Fruit fly (Drosophila melanogaster): Measurements from ENCODE around the gene Keap1.

The Keap1 gene

DNA sequence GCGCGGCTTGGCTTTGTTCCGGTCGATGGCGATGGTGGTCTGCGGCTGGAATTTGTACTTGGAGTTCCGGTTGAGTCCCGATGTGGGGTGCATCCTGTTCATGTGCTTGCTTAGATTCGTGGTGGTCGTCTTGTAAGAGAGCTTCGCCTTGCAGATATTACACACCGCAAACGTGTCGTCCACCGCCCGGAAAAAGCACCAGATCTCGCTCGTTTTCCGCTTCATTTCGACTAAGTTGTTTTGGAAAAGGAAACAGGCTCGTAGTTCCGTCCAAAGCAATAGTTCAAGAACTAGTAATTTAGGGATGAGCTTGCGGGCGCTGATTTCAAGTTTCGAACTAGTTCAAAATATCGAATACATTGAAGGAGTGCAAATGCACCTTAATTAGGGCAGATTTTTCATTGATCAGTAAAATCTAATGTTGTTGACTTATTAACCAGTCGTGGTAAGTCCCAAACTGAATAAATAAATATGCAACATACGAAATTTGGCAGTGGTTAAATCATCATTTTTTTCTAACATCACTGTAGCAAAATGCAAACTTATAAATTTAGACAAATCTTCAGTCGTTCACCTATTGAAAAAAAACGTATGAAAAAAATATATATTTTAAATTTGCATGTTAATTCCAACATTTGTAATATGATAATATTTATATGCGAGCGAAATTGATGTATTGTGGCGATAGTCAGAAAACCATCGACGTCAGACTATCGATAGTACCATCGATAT lies 36.7 kb downstream of the Keap1 start, which contains the start of the genes bdwf and Patr-1 (continued):
- no peak for TF ChIP-seq CG6654 (GFP tag; optimal IDR thresholded peaks at IDR 0.05)
- no peak for TF ChIP-seq ac (GFP tag; optimal IDR thresholded peaks at IDR 0.05)
- no peak for TF ChIP-seq Rfx (GFP tag; IDR thresholded peaks at IDR 0.05)
- peak; percentile 73 for TF ChIP-seq Med (GFP tag)
- no peak for TF ChIP-seq B-H1 (GFP tag; IDR thresholded peaks at IDR 0.05)
- TF ChIP-seq ase (GFP tag; IDR thresholded peaks at IDR 0.05): no peak
- no peak for TF ChIP-seq CG10366 (GFP tag; IDR thresholded peaks at IDR 0.05)
- peak; percentile 49 for TF ChIP-seq Sin3A (optimal IDR thresholded peaks at IDR 0.05)
- TF ChIP-seq tin (GFP tag; optimal IDR thresholded peaks at IDR 0.05): peak; percentile 8
- TF ChIP-seq Ada2b (GFP tag; IDR thresholded peaks at IDR 0.05): no peak
- no peak for TF ChIP-seq CG13123 (GFP tag; optimal IDR thresholded peaks at IDR 0.05)
- TF ChIP-seq CG8765 (GFP tag; IDR thresholded peaks at IDR 0.05): no peak
- TF ChIP-seq Hr39 (optimal IDR thresholded peaks at IDR 0.05): no peak
- TF ChIP-seq pfk (GFP tag; optimal IDR thresholded peaks at IDR 0.05): no peak
- peak; percentile 24 for TF ChIP-seq CTCF (GFP tag; optimal IDR thresholded peaks at IDR 0.05)
- no peak for TF ChIP-seq pan (optimal IDR thresholded peaks at IDR 0.05)
- TF ChIP-seq pan (GFP tag; optimal IDR thresholded peaks at IDR 0.05 in 1 of 2, IDR thresholded peaks at IDR 0.05 in 1 of 2): no peak
- TF ChIP-seq dm (GFP tag; optimal IDR thresholded peaks at IDR 0.05): no peak
- TF ChIP-seq CG9876 (GFP tag; optimal IDR thresholded peaks at IDR 0.05): no peak
- TF ChIP-seq insv (GFP tag; optimal IDR thresholded peaks at IDR 0.05): no peak
- no peak for TF ChIP-seq abd-A (tag; optimal IDR thresholded peaks at IDR 0.05)
- peak; percentile 93 for TF ChIP-seq CG42726 (GFP tag; IDR thresholded peaks at IDR 0.05; ENCODE audit: partially characterized antibody)
- TF ChIP-seq btn (GFP tag; optimal IDR thresholded peaks at IDR 0.05): no peak
- TF ChIP-seq croc (GFP tag; conservative IDR thresholded peaks at IDR 0.05): no peak
- TF ChIP-seq lov (optimal IDR thresholded peaks at IDR 0.05): no peak
- no peak for TF ChIP-seq lov (GFP tag; IDR thresholded peaks at IDR 0.05)
- TF ChIP-seq CG3847 (GFP tag; IDR thresholded peaks at IDR 0.05): peak; percentile 25; the same call in 1 of the 2 replicates
- no peak for TF ChIP-seq CG4707 (GFP tag; optimal IDR thresholded peaks at IDR 0.05)
- peak; percentile 92 for TF ChIP-seq Dll (GFP tag; IDR thresholded peaks at IDR 0.05; ENCODE audit: partially characterized antibody)
- no peak for TF ChIP-seq Aef1 (GFP tag; IDR thresholded peaks at IDR 0.05)
- TF ChIP-seq CG9437 (GFP tag; optimal IDR thresholded peaks at IDR 0.05): peak; percentile 47
- TF ChIP-seq gsb (GFP tag; IDR thresholded peaks at IDR 0.05): no peak
- TF ChIP-seq Dbx (GFP tag; IDR thresholded peaks at IDR 0.05): no peak
- no peak for TF ChIP-seq Mrtf (GFP tag; IDR thresholded peaks at IDR 0.05)
- no peak for TF ChIP-seq so (GFP tag; IDR thresholded peaks at IDR 0.05)
- no peak for TF ChIP-seq pho (GFP tag; optimal IDR thresholded peaks at IDR 0.05)
- no peak for TF ChIP-seq CG9609 (GFP tag; optimal IDR thresholded peaks at IDR 0.05)
- no peak for TF ChIP-seq Antp (GFP tag; optimal IDR thresholded peaks at IDR 0.05)
- TF ChIP-seq Kr (GFP tag; optimal IDR thresholded peaks at IDR 0.05): no peak
- TF ChIP-seq salm (tag; optimal IDR thresholded peaks at IDR 0.05): no peak
- TF ChIP-seq CG13775 (GFP tag; optimal IDR thresholded peaks at IDR 0.05): peak; percentile 42
- no peak for TF ChIP-seq CG8281 (tag; optimal IDR thresholded peaks at IDR 0.05)
- TF ChIP-seq sim (GFP tag; IDR thresholded peaks at IDR 0.05): no peak
- no peak for TF ChIP-seq yki (optimal IDR thresholded peaks at IDR 0.05)
- TF ChIP-seq CG43689 (GFP tag; IDR thresholded peaks at IDR 0.05): no peak
- no peak for TF ChIP-seq Dip3 (GFP tag; optimal IDR thresholded peaks at IDR 0.05)
- TF ChIP-seq CG11504 (tag; optimal IDR thresholded peaks at IDR 0.05): no peak
- TF ChIP-seq CG3281 (GFP tag; optimal IDR thresholded peaks at IDR 0.05): peak; percentile 21
- TF ChIP-seq twi (tag; optimal IDR thresholded peaks at IDR 0.05): no peak
- peak; percentile 2 for TF ChIP-seq zfh2 (GFP tag; optimal IDR thresholded peaks at IDR 0.05)
- TF ChIP-seq CG6765 (GFP tag; optimal IDR thresholded peaks at IDR 0.05): no peak
- TF ChIP-seq wek (GFP tag; optimal IDR thresholded peaks at IDR 0.05): no peak
- TF ChIP-seq NK7.1 (GFP tag; optimal IDR thresholded peaks at IDR 0.05): no peak
- TF ChIP-seq CG17361 (GFP tag; IDR thresholded peaks at IDR 0.05): peak; percentile 68

Measured in whole organism, embryonic.